Worm (Caenorhabditis elegans) whole organism, L4 larva: Measurements from ENCODE around the gene anoh-1.

Experiments
- ama-1 ChIP-seq: fragments of 150-350 bp; optimal IDR thresholded peaks from 2 replicates; lab custom pipeline; 2014; ENCODE audit warnings: inconsistent platforms, mixed read lengths
- ceh-62 ChIP-seq: sonication (generic microtip); optimal IDR thresholded peaks from 2 replicates; lab custom pipeline; 2017; ENCODE audit warnings: missing biosample characterization, missing genetic modification characterization
- pha-4 ChIP-seq, 2 experiments: fragments of 150-350 bp in 1 of 2; fragments of 200-800 bp in 1 of 2; sonication (Bioruptor generic) in 1 of 2; IDR thresholded peaks in 1 of 2; optimal IDR thresholded peaks in 1 of 2; 2 replicates each; pipeline versions ENCODE4 v1.3.6 to Lab custom; 2014 to 2022; ENCODE audit warnings: missing genetic modification characterization in 2 of 2, missing genetic modification reagents in 2 of 2, missing biosample characterization in 1 of 2, missing compliant biosample characterization in 1 of 2

ce11 chrIII:13254178-13254725 is 7.9 kb downstream of the anoh-1 start, which contains the start of gene F56A8.9:
- no peak for TF ChIP-seq ceh-62
- TF ChIP-seq pha-4 (GFP tag; IDR thresholded peaks at IDR 0.05; lab: Robert Waterston, UW), result no peak
- TF ChIP-seq pha-4 (tag; optimal IDR thresholded peaks at IDR 0.05; lab: Kevin White, UChicago), result no peak
- no peak for TF ChIP-seq ama-1
